Worm (Caenorhabditis elegans) whole organism, L2 larva: ENCODE results near the gene ifta-2.

Experiments used
- R02D3.7 ChIP-seq: fragments of 150-350 bp; optimal IDR thresholded peaks from 2 replicates; lab custom pipeline; 2014; ENCODE audit warnings: missing biosample characterization, missing genetic modification characterization
- Y55F3AM.14 ChIP-seq: fragments of 200-800 bp; sonication (Bioruptor generic); optimal IDR thresholded peaks from 2 replicates; lab custom pipeline; 2018; ENCODE audit warnings: mild to moderate bottlenecking, missing genetic modification characterization, missing compliant biosample characterization
- ZK546.5 ChIP-seq: sonication (generic microtip); optimal IDR thresholded peaks from 2 replicates; lab custom pipeline; 2017; ENCODE audit warnings: missing biosample characterization, missing genetic modification characterization
- blmp-1 ChIP-seq: sonication (generic microtip); optimal IDR thresholded peaks from 2 replicates; lab custom pipeline; 2017; ENCODE audit warnings: missing genetic modification characterization, mild to moderate bottlenecking, missing compliant biosample characterization, antibody characterized with exemption, moderate library complexity; ENCODE audit not compliant: insufficient read depth
- ceh-16 ChIP-seq: fragments of 150-350 bp; optimal IDR thresholded peaks from 2 replicates; lab custom pipeline; 2014; ENCODE audit warnings: missing biosample characterization, missing genetic modification characterization
- ceh-82 ChIP-seq: fragments of 150-350 bp; optimal IDR thresholded peaks from 2 replicates; lab custom pipeline; 2014; ENCODE audit warnings: missing biosample characterization, missing genetic modification characterization
- crh-2 ChIP-seq: sonication (generic microtip); optimal IDR thresholded peaks from 2 replicates; lab custom pipeline; 2017; ENCODE audit warnings: missing biosample characterization, missing genetic modification characterization
- egl-27 ChIP-seq: sonication (generic microtip); optimal IDR thresholded peaks from 3 replicates; lab custom pipeline; 2017; ENCODE audit warnings: missing biosample characterization, missing genetic modification reagents, missing genetic modification characterization
- elt-1 ChIP-seq: fragments of 150-350 bp; optimal IDR thresholded peaks from 2 replicates; lab custom pipeline; 2014; ENCODE audit warnings: missing biosample characterization, missing genetic modification characterization
- elt-3 ChIP-seq: sonication (generic microtip); optimal IDR thresholded peaks from 2 replicates; lab custom pipeline; 2017; ENCODE audit warnings: missing biosample characterization, missing genetic modification characterization
- fos-1 ChIP-seq: fragments of 150-350 bp; optimal IDR thresholded peaks from 2 replicates; lab custom pipeline; 2014; ENCODE audit warnings: missing biosample characterization, missing genetic modification characterization
- lin-11 ChIP-seq: fragments of 150-350 bp; sonication (generic microtip); optimal IDR thresholded peaks from 2 replicates; lab custom pipeline; 2014; ENCODE audit warnings: missing biosample characterization, missing genetic modification characterization, inconsistent platforms, mixed read lengths
- lin-13 ChIP-seq: fragments of 150-350 bp; optimal IDR thresholded peaks from 2 replicates; lab custom pipeline; 2014; ENCODE audit warnings: missing biosample characterization, missing genetic modification reagents, missing genetic modification characterization
- lin-39 ChIP-seq: fragments of 150-350 bp; optimal IDR thresholded peaks from 2 replicates; lab custom pipeline; 2014; ENCODE audit warnings: missing biosample characterization, missing genetic modification reagents, missing genetic modification characterization
- lsy-2 ChIP-seq, 2 experiments: fragments of 150-350 bp in 1 of 2; sonication (generic microtip) in 1 of 2; optimal IDR thresholded peaks; 2 replicates each; lab custom pipeline; 2014 to 2017; ENCODE audit warnings: missing biosample characterization in 2 of 2, missing genetic modification characterization in 2 of 2
- nhr-11 ChIP-seq: fragments of 150-350 bp; optimal IDR thresholded peaks from 2 replicates; lab custom pipeline; 2014; ENCODE audit warnings: missing biosample characterization, missing genetic modification characterization
- nhr-129 ChIP-seq: fragments of 150-350 bp; optimal IDR thresholded peaks from 2 replicates; lab custom pipeline; 2014; ENCODE audit warnings: missing biosample characterization, missing genetic modification characterization
- nhr-21 ChIP-seq: fragments of 150-350 bp; optimal IDR thresholded peaks from 2 replicates; lab custom pipeline; 2014; ENCODE audit warnings: missing biosample characterization, missing genetic modification characterization
- nhr-23 ChIP-seq: fragments of 150-350 bp; optimal IDR thresholded peaks from 2 replicates; lab custom pipeline; 2014; ENCODE audit warnings: missing biosample characterization, missing genetic modification reagents, missing genetic modification characterization
- nhr-237 ChIP-seq: fragments of 150-350 bp; optimal IDR thresholded peaks from 2 replicates; lab custom pipeline; 2014; ENCODE audit warnings: missing biosample characterization, missing genetic modification characterization
- peb-1 ChIP-seq: fragments of 150-350 bp; optimal IDR thresholded peaks from 2 replicates; lab custom pipeline; 2014; ENCODE audit warnings: missing biosample characterization, missing genetic modification characterization
- sem-4 ChIP-seq: fragments of 150-350 bp; optimal IDR thresholded peaks from 2 replicates; lab custom pipeline; 2014; ENCODE audit warnings: missing biosample characterization, missing genetic modification reagents, missing genetic modification characterization
- skn-1 ChIP-seq: sonication (generic microtip); optimal IDR thresholded peaks from 2 replicates; lab custom pipeline; 2017; ENCODE audit warnings: missing biosample characterization, missing genetic modification characterization
- sma-3 ChIP-seq: sonication (generic microtip); optimal IDR thresholded peaks from 2 replicates; lab custom pipeline; 2016; ENCODE audit warnings: missing genetic modification reagents, missing genetic modification characterization, missing compliant biosample characterization
- sma-9 ChIP-seq, 2 experiments: fragments of 150-350 bp in 1 of 2; sonication (generic microtip) in 1 of 2; optimal IDR thresholded peaks; 2 replicates each; lab custom pipeline; 2014 to 2016; ENCODE audit warnings: missing genetic modification characterization in 2 of 2, mild to moderate bottlenecking in 1 of 2, missing biosample characterization in 1 of 2, missing compliant biosample characterization in 1 of 2, missing genetic modification reagents in 1 of 2, moderate library complexity in 1 of 2
- snpc-4 ChIP-seq: fragments of 150-350 bp; optimal IDR thresholded peaks from 2 replicates; lab custom pipeline; 2014; ENCODE audit warnings: missing biosample characterization, missing genetic modification characterization
- unc-39 ChIP-seq: fragments of 150-350 bp; optimal IDR thresholded peaks from 2 replicates; lab custom pipeline; 2014; ENCODE audit warnings: missing biosample characterization, missing genetic modification characterization
- unc-55 ChIP-seq: fragments of 150-350 bp; sonication (generic microtip); optimal IDR thresholded peaks from 3 replicates; lab custom pipeline; 2014; ENCODE audit warnings: missing biosample characterization, missing genetic modification reagents, missing genetic modification characterization
- zag-1 ChIP-seq: fragments of 150-350 bp; optimal IDR thresholded peaks from 2 replicates; lab custom pipeline; 2014; ENCODE audit warnings: missing biosample characterization, missing genetic modification characterization
- ztf-1 ChIP-seq: fragments of 200-800 bp; sonication (Bioruptor generic); conservative IDR thresholded peaks from 2 replicates; pipeline ENCODE4 v1.3.6; 2022; ENCODE audit warnings: missing genetic modification characterization, missing compliant biosample characterization
- ztf-4 ChIP-seq: fragments of 150-350 bp; optimal IDR thresholded peaks from 2 replicates; lab custom pipeline; 2014; ENCODE audit warnings: missing biosample characterization, missing genetic modification characterization

Gene ifta-2

ce11 chrIV:17259310-17259709 lies 42.5 kb downstream of the ifta-2 start, which contains the start of gene phyh-1:
phyh-1 (minus strand) TSS chrIV:17259410.
- TF ChIP-seq ceh-82 (tag; lab: Kevin White, UChicago) (no peak), lin-39 (no peak), ceh-16 (tag; lab: Kevin White, UChicago) (no peak), ZK546.5 (tag; lab: Kevin White, UChicago) (no peak), sma-3 (GFP tag; lab: Kevin White, UChicago) (no peak), unc-39 (no peak), nhr-11 (tag; lab: Kevin White, UChicago) (no peak)

- TF ChIP-seq ceh-16 (tag; lab: Kevin White, UChicago), result no peak
- no peak for TF ChIP-seq lin-11 (tag; lab: Kevin White, UChicago)
- no peak for TF ChIP-seq R02D3.7 (tag; lab: Kevin White, UChicago)
- no peak for TF ChIP-seq sma-9 (GFP tag; optimal IDR thresholded peaks at IDR 0.05; lab: Kevin White, UChicago)
- TF ChIP-seq sma-9 (tag; optimal IDR thresholded peaks at IDR 0.05; lab: Kevin White, UChicago), result no peak
- no peak for TF ChIP-seq sem-4 (tag; lab: Kevin White, UChicago)
Observed at ce11 chrIV:17258824-17259223, 43.0 kb downstream of the ifta-2 start.

- TF ChIP-seq skn-1 (no peak), ztf-1 (GFP tag; lab: Robert Waterston, UW) (no peak), elt-3 (no peak), nhr-129 (tag; lab: Kevin White, UChicago) (no peak), nhr-23 (tag; lab: Kevin White, UChicago) (no peak), lsy-2 (tag; optimal IDR thresholded peaks at IDR 0.05; lab: Kevin White, UChicago) (no peak), nhr-21 (tag; lab: Kevin White, UChicago) (no peak), sma-3 (GFP tag; lab: Kevin White, UChicago) (no peak), elt-1 (tag; lab: Kevin White, UChicago) (no peak), ceh-16 (tag; lab: Kevin White, UChicago) (no peak), zag-1 (tag; lab: Kevin White, UChicago) (no peak), Y55F3AM.14 (GFP tag; lab: Kevin White, UChicago) (no peak), egl-27 (tag; lab: Kevin White, UChicago) (no peak), ztf-4 (tag; lab: Kevin White, UChicago) (no peak), unc-55 (no peak), fos-1 (no peak), peb-1 (no peak)
Observed at ce11 chrIV:17255001-17255400, 46.8 kb downstream of the ifta-2 start, which contains the start of gene gtf-2E1. gtf-2E1 (plus strand) TSS chrIV:17255301.

DNA sequence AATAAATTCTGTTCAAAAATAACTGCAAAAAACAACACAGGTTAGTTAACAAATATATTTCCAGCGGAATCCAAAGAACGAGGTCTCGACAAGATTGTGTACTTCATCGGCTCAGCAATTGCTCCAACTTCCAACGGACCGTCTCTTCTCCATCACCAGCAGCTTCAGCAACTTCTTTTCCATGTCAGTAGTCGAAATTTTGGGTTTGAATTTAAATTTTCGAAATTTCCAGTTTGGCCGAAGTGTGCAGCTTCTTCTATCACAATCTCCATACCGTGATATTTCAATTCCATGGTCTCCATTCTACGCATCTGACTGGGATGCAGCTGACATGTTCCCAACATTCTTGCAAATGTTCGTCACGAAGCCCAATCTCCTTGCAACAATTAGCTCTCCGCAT lies 48.4 kb downstream of the ifta-2 start:
- no peak for TF ChIP-seq lin-13 (GFP tag; lab: Kevin White, UChicago)
- TF ChIP-seq crh-2, result no peak
- no peak for TF ChIP-seq nhr-237
- no peak for TF ChIP-seq elt-3
- no peak for TF ChIP-seq ceh-82 (tag; lab: Kevin White, UChicago)
- no peak for TF ChIP-seq sem-4 (tag; lab: Kevin White, UChicago)
- TF ChIP-seq lin-39, result no peak
- no peak for TF ChIP-seq snpc-4 (tag; lab: Kevin White, UChicago)
- no peak for TF ChIP-seq blmp-1 (tag; lab: Kevin White, UChicago)
- no peak for TF ChIP-seq lsy-2 (tag; optimal IDR thresholded peaks at IDR 0.05; lab: Kevin White, UChicago)
- no peak for TF ChIP-seq nhr-21 (tag; lab: Kevin White, UChicago)
- TF ChIP-seq ztf-4 (tag; lab: Kevin White, UChicago), result no peak
